Fruit fly (Drosophila melanogaster) whole organism, pupa: ENCODE measurements around the gene pHCl-1.

ENCODE experiments used
- CG10348 ChIP-seq: fragments of 200-800 bp; sonication (Bioruptor generic); IDR thresholded peaks from 2 replicates; pipeline ENCODE4 v1.3.6; 2022; ENCODE audit warnings: missing biosample characterization, missing genetic modification characterization
- CG12605 ChIP-seq: fragments of 200-800 bp; sonication (Bioruptor generic); IDR thresholded peaks from 2 replicates; pipeline ENCODE4 v1.3.6; 2022; ENCODE audit warnings: missing biosample characterization, missing genetic modification characterization
- CG13204 ChIP-seq: fragments of 200-800 bp; sonication (Bioruptor generic); optimal IDR thresholded peaks from 2 replicates; lab custom pipeline; 2018; ENCODE audit warnings: missing biosample characterization, mild to moderate bottlenecking, missing genetic modification characterization, moderate library complexity
- CG14655 ChIP-seq: fragments of 200-800 bp; sonication (Bioruptor generic); optimal IDR thresholded peaks from 3 replicates; lab custom pipeline; 2017; ENCODE audit warnings: mild to moderate bottlenecking, missing biosample characterization, missing genetic modification reagents, missing genetic modification characterization
- CG15710 ChIP-seq: fragments of 200-800 bp; sonication (Bioruptor generic); optimal IDR thresholded peaks from 2 replicates; lab custom pipeline; 2018; ENCODE audit warnings: missing biosample characterization, mild to moderate bottlenecking, missing genetic modification characterization, moderate library complexity
- CG17806 ChIP-seq: fragments of 200-800 bp; sonication (Bioruptor generic); optimal IDR thresholded peaks from 2 replicates; lab custom pipeline; 2018; ENCODE audit warnings: missing biosample characterization, mild to moderate bottlenecking, missing genetic modification characterization, moderate library complexity
- CG32121 ChIP-seq: fragments of 200-800 bp; sonication (Bioruptor generic); IDR thresholded peaks from 2 replicates; pipeline ENCODE4 v1.3.6; 2022; ENCODE audit warnings: missing biosample characterization, missing genetic modification characterization
- CG34367 ChIP-seq: fragments of 200-800 bp; sonication (Bioruptor generic); optimal IDR thresholded peaks from 2 replicates; lab custom pipeline; 2018; ENCODE audit warnings: missing biosample characterization, mild to moderate bottlenecking, missing genetic modification characterization
- CG4496 ChIP-seq: fragments of 200-800 bp; sonication (Bioruptor generic); IDR thresholded peaks from 3 replicates; pipeline ENCODE4 v1.3.6; 2022; ENCODE audit warnings: missing biosample characterization, missing genetic modification characterization
- CG8159 ChIP-seq: fragments of 200-800 bp; sonication (Bioruptor generic); optimal IDR thresholded peaks from 3 replicates; lab custom pipeline; 2018; ENCODE audit warnings: missing biosample characterization, mild to moderate bottlenecking, missing genetic modification characterization, moderate library complexity
- CG8301 ChIP-seq: fragments of 200-800 bp; sonication (Bioruptor generic); optimal IDR thresholded peaks from 2 replicates; lab custom pipeline; 2018; ENCODE audit warnings: missing biosample characterization, mild to moderate bottlenecking, missing genetic modification characterization
- CG9948 ChIP-seq: fragments of 200-800 bp; sonication (Bioruptor generic); optimal IDR thresholded peaks from 2 replicates; lab custom pipeline; 2018; ENCODE audit warnings: missing biosample characterization, mild to moderate bottlenecking, missing genetic modification characterization, moderate library complexity
- D1 ChIP-seq: fragments of 200-800 bp; sonication (Bioruptor generic); optimal IDR thresholded peaks from 2 replicates; lab custom pipeline; 2018; ENCODE audit warnings: missing biosample characterization, mild to moderate bottlenecking, missing genetic modification characterization, moderate library complexity
- EcR ChIP-seq: fragments of 200-800 bp; sonication (Bioruptor generic); optimal IDR thresholded peaks from 3 replicates; lab custom pipeline; 2019; ENCODE audit warnings: missing biosample characterization, missing genetic modification characterization, mild to moderate bottlenecking, moderate library complexity, missing genetic modification reagents
- Ets98B ChIP-seq: fragments of 200-800 bp; sonication (Bioruptor generic); IDR thresholded peaks from 2 replicates; pipeline ENCODE4 v1.3.6; 2022; ENCODE audit warnings: missing biosample characterization, missing genetic modification characterization
- Pif1A ChIP-seq: fragments of 200-800 bp; sonication (Bioruptor generic); optimal IDR thresholded peaks from 3 replicates; lab custom pipeline; 2016; ENCODE audit warnings: missing biosample characterization, missing genetic modification characterization
- Pif1B ChIP-seq: fragments of 200-800 bp; sonication (Bioruptor generic); optimal IDR thresholded peaks from 3 replicates; lab custom pipeline; 2016; ENCODE audit warnings: missing biosample characterization, missing genetic modification characterization
- Snoo ChIP-seq: fragments of 200-800 bp; sonication (Bioruptor generic); optimal IDR thresholded peaks from 3 replicates; lab custom pipeline; 2017; ENCODE audit warnings: missing biosample characterization, mild to moderate bottlenecking, missing genetic modification characterization, inconsistent platforms
- fd96Ca ChIP-seq: fragments of 200-800 bp; sonication (Bioruptor generic); IDR thresholded peaks from 3 replicates; pipeline ENCODE4 v1.3.6; 2022; ENCODE audit warnings: missing biosample characterization, missing genetic modification characterization
- gl ChIP-seq: fragments of 200-800 bp; sonication (Bioruptor generic); optimal IDR thresholded peaks from 2 replicates; lab custom pipeline; 2018; ENCODE audit warnings: missing biosample characterization, mild to moderate bottlenecking, missing genetic modification characterization
- rn ChIP-seq: fragments of 200-800 bp; sonication (Bioruptor generic); IDR thresholded peaks from 2 replicates; pipeline ENCODE4 v1.3.6; 2022; ENCODE audit warnings: missing biosample characterization, missing genetic modification characterization

The pHCl-1 gene

DNA sequence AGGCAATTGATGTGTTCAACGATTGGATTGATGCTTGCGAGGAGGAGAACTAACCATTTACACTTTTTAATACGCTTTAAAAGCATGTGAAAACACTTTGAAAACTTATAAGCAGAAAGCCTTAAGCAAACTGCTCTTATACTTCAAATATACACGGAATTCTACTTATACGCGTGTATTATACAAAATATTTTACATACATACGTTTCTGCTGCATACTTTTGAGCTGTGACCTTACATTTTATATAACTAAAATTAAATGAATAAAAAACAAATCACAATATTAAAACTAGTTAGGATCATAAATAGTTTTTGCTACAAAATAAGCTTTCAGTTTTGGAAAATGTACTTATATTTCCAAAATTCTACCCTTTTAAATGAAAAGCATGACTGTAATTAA, 90.2 kb downstream of the pHCl-1 start:
- TF ChIP-seq D1 (tag; lab: Kevin White, UChicago) (peak; percentile 24), rn (GFP tag; lab: Robert Waterston, UW) (no peak)

DNA sequence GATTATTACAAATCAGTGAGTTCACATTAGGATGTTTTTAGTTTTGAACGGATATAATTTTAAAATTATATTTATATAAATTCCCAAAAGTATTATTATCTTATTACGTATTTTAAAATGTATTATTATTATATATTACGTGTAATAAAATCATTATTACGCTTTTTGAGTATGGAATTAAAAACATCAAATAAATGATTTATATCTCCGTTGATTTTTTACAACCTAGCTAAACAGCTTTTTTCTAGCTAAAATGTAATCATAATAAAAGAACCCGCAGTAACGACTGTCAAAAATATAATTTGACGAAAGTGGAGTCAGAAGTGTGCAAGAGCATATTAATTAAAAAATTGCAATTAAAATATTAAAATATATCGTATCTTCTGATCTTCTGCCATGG, 90.8 kb downstream of the pHCl-1 start, which contains the start of gene CG6244:
Gene CG6244, plus strand, starts transcription at position 301 of the 400 bp plus-strand sequence.
- no peak for TF ChIP-seq Pif1A (GFP tag; lab: Kevin White, UChicago)
- TF ChIP-seq Snoo (tag; lab: Kevin White, UChicago) = no peak
- TF ChIP-seq CG8301 (tag; lab: Kevin White, UChicago) = no peak
- no peak for TF ChIP-seq gl (tag; lab: Kevin White, UChicago)
- no peak for TF ChIP-seq CG15710 (tag; lab: Kevin White, UChicago)
- no peak for TF ChIP-seq CG32121 (GFP tag; lab: Robert Waterston, UW)
- no peak for TF ChIP-seq CG12605 (GFP tag; lab: Robert Waterston, UW)
- no peak for TF ChIP-seq fd96Ca

DNA sequence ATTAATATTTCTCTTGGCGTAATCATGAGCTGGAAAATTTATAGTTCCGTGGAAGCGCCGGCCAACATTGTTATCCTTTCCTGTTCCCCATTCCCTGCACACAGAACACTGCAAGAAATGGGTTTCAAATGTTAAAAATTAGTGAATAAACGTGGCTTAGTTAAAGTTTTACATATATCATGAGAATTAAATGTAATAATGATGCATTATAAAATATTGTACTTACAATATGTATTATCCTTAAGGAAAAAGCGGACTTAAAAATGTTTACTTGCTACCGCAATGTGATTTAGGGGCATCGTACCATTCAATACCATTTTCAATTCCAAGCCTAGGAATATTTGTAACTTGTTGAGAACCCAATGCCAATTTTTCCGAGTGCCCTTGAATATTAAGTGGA, 96.2 kb downstream of the pHCl-1 start:
- TF ChIP-seq CG32121 (GFP tag; lab: Robert Waterston, UW) = no peak
- no peak for TF ChIP-seq CG9948
- no peak for TF ChIP-seq CG12605 (GFP tag; lab: Robert Waterston, UW)
- TF ChIP-seq CG17806 (tag; lab: Kevin White, UChicago) = no peak
- no peak for TF ChIP-seq CG15710 (tag; lab: Kevin White, UChicago)
- TF ChIP-seq gl (tag; lab: Kevin White, UChicago) = no peak
- TF ChIP-seq EcR (GFP tag; lab: Kevin White, UChicago) = no peak
- no peak for TF ChIP-seq fd96Ca
- no peak for TF ChIP-seq Pif1A (GFP tag; lab: Kevin White, UChicago)
- TF ChIP-seq CG34367 (tag; lab: Kevin White, UChicago) = no peak
- TF ChIP-seq CG4496 = no peak

DNA sequence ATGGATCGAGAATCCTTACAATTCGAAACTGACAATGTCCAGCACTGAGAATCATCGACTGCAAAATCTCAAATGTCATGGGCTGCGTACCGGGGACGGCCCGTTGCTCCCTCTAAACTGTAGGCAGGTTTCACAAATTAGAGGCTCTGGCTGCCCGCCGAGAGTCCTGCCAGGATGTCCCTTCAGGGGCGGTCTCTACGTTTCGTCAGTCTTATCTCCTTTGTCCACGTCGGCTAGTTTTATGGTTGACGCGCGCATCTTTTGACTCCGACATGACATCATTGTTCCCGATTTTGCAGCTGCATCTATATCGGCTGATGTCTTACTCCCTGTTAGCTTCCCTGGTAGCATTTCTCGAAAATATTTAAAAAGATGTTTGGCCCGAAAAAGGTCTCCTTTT, 96.7 kb downstream of the pHCl-1 start:
- TF ChIP-seq CG34367 (tag; lab: Kevin White, UChicago) (no peak), CG4496 (no peak), gl (tag; lab: Kevin White, UChicago) (no peak), Pif1A (GFP tag; lab: Kevin White, UChicago) (no peak), CG10348 (no peak), CG8159 (tag; lab: Kevin White, UChicago) (no peak), CG15710 (tag; lab: Kevin White, UChicago) (no peak), D1 (tag; lab: Kevin White, UChicago) (no peak), Pif1B (GFP tag; lab: Kevin White, UChicago) (no peak), Snoo (tag; lab: Kevin White, UChicago) (no peak), rn (GFP tag; lab: Robert Waterston, UW) (no peak), CG8301 (tag; lab: Kevin White, UChicago) (no peak), CG14655 (GFP tag; lab: Kevin White, UChicago) (no peak), Ets98B (GFP tag; lab: Robert Waterston, UW) (no peak), fd96Ca (no peak), CG9948 (no peak), CG13204 (GFP tag; lab: Kevin White, UChicago) (no peak), CG12605 (GFP tag; lab: Robert Waterston, UW) (no peak), CG17806 (tag; lab: Kevin White, UChicago) (no peak)
